Worm (Caenorhabditis elegans) whole organism, L2 larva: ENCODE measurements around the gene nhr-275.

Experiments
- lin-13 ChIP-seq: fragments of 150-350 bp; optimal IDR thresholded peaks from 2 replicates; lab custom pipeline; 2014; ENCODE audit warnings: missing biosample characterization, missing genetic modification reagents, missing genetic modification characterization
- mdl-1 ChIP-seq, 2 experiments: fragments of 150-350 bp in 1 of 2; sonication (generic microtip) in 1 of 2; optimal IDR thresholded peaks; 2 replicates each; lab custom pipeline; 2017; ENCODE audit warnings: missing biosample characterization in 2 of 2, missing genetic modification characterization in 2 of 2
- nhr-237 ChIP-seq: fragments of 150-350 bp; optimal IDR thresholded peaks from 2 replicates; lab custom pipeline; 2014; ENCODE audit warnings: missing biosample characterization, missing genetic modification characterization
- nhr-6 ChIP-seq: fragments of 150-350 bp; optimal IDR thresholded peaks from 2 replicates; lab custom pipeline; 2014; ENCODE audit warnings: missing biosample characterization, missing genetic modification characterization

- no peak for TF ChIP-seq lin-13
- no peak for TF ChIP-seq nhr-237 (tag; lab: Kevin White, UChicago)
- no peak for TF ChIP-seq mdl-1 (tag; optimal IDR thresholded peaks at IDR 0.05; lab: Kevin White, UChicago)
- TF ChIP-seq nhr-6 (tag; lab: Kevin White, UChicago) = no peak
Measured at ce11 chrV:2216927-2217326, 49.9 kb downstream of the nhr-275 start.
